Fruit fly (Drosophila melanogaster) whole organism, embryonic: ENCODE data around the gene CG14625.

Experiments
- Asciz ChIP-seq: fragments of 200-800 bp; sonication (Bioruptor generic); optimal IDR thresholded peaks from 2 replicates; lab custom pipeline; 2017; ENCODE audit warnings: missing biosample characterization, mild to moderate bottlenecking, missing genetic modification characterization, missing genetic modification reagents
- Atf-2 ChIP-seq: fragments of 200-800 bp; sonication (Bioruptor generic); optimal IDR thresholded peaks from 2 replicates; lab custom pipeline; 2016; ENCODE audit warnings: missing biosample characterization, missing genetic modification characterization
- Atf3 ChIP-seq: fragments of 200-800 bp; sonication (Bioruptor generic); optimal IDR thresholded peaks from 3 replicates; lab custom pipeline; 2016; ENCODE audit warnings: missing biosample characterization, missing genetic modification characterization
- BtbVII ChIP-seq: fragments of 200-800 bp; sonication (Bioruptor generic); optimal IDR thresholded peaks from 3 replicates; lab custom pipeline; 2017; ENCODE audit warnings: missing biosample characterization, mild to moderate bottlenecking, missing genetic modification characterization
- CG10462 ChIP-seq: fragments of 200-800 bp; sonication (Bioruptor generic); optimal IDR thresholded peaks from 2 replicates; lab custom pipeline; 2016; ENCODE audit warnings: missing biosample characterization, missing genetic modification characterization
- CG12155 ChIP-seq: fragments of 200-800 bp; sonication (Bioruptor generic); optimal IDR thresholded peaks from 3 replicates; lab custom pipeline; 2016; ENCODE audit warnings: missing biosample characterization, missing genetic modification characterization
- CG12299 ChIP-seq: fragments of 200-800 bp; sonication (Bioruptor generic); optimal IDR thresholded peaks from 2 replicates; lab custom pipeline; 2018; ENCODE audit warnings: missing biosample characterization, mild to moderate bottlenecking, missing genetic modification characterization
- CG14667 ChIP-seq: fragments of 200-800 bp; sonication (Bioruptor generic); IDR thresholded peaks from 2 replicates; pipeline ENCODE4 v1.3.6; 2022; ENCODE audit warnings: missing biosample characterization, missing genetic modification characterization
- CG15073 ChIP-seq: fragments of 200-800 bp; sonication (Bioruptor generic); optimal IDR thresholded peaks from 2 replicates; lab custom pipeline; 2016; ENCODE audit warnings: missing biosample characterization, missing genetic modification characterization
- CG1529 ChIP-seq: fragments of 200-800 bp; sonication (Bioruptor generic); optimal IDR thresholded peaks from 3 replicates; lab custom pipeline; 2018; ENCODE audit warnings: missing biosample characterization, missing genetic modification characterization
- CG1647 ChIP-seq: fragments of 200-800 bp; sonication (Bioruptor generic); optimal IDR thresholded peaks from 3 replicates; lab custom pipeline; 2016; ENCODE audit warnings: missing biosample characterization, missing genetic modification characterization
- CG17361 ChIP-seq: fragments of 200-800 bp; sonication (Bioruptor generic); IDR thresholded peaks from 3 replicates; pipeline ENCODE4 v1.3.6; 2022; ENCODE audit warnings: missing biosample characterization, missing genetic modification characterization
- CG17829 ChIP-seq: fragments of 200-800 bp; optimal IDR thresholded peaks from 2 replicates; lab custom pipeline; 2019; ENCODE audit warnings: missing biosample characterization, mild to moderate bottlenecking, missing genetic modification characterization, moderate library complexity
- CG18764 ChIP-seq: fragments of 200-800 bp; sonication (Bioruptor generic); optimal IDR thresholded peaks from 3 replicates; lab custom pipeline; 2016; ENCODE audit warnings: missing biosample characterization, missing genetic modification characterization
- CG2199 ChIP-seq: fragments of 200-800 bp; sonication (Bioruptor generic); IDR thresholded peaks from 3 replicates; pipeline ENCODE4 v1.3.6; 2022; ENCODE audit warnings: missing biosample characterization, missing genetic modification characterization
- CG30431 ChIP-seq: fragments of 200-800 bp; sonication (Bioruptor generic); optimal IDR thresholded peaks from 2 replicates; lab custom pipeline; 2017; ENCODE audit warnings: missing biosample characterization, missing genetic modification characterization
- CG31388 ChIP-seq: fragments of 200-800 bp; sonication (Bioruptor generic); optimal IDR thresholded peaks from 2 replicates; lab custom pipeline; 2016; ENCODE audit warnings: missing biosample characterization, missing genetic modification characterization
- CG31441 ChIP-seq: fragments of 200-800 bp; sonication (Bioruptor generic); IDR thresholded peaks from 2 replicates; pipeline ENCODE4 v1.3.6; 2022; ENCODE audit warnings: missing biosample characterization, missing genetic modification characterization
- CG3838 ChIP-seq: fragments of 200-800 bp; sonication (Bioruptor generic); optimal IDR thresholded peaks from 3 replicates; lab custom pipeline; 2016; ENCODE audit warnings: missing biosample characterization, missing genetic modification characterization
- CG6654 ChIP-seq: fragments of 200-800 bp; sonication (Bioruptor generic); optimal IDR thresholded peaks from 2 replicates; lab custom pipeline; 2017; ENCODE audit warnings: missing biosample characterization, mild to moderate bottlenecking, missing genetic modification characterization
- CG6854 ChIP-seq: fragments of 200-800 bp; sonication (Bioruptor generic); optimal IDR thresholded peaks from 3 replicates; lab custom pipeline; 2017; ENCODE audit warnings: missing biosample characterization, mild to moderate bottlenecking, missing genetic modification characterization
- CG7271 ChIP-seq: fragments of 200-800 bp; sonication (Bioruptor generic); optimal IDR thresholded peaks from 2 replicates; lab custom pipeline; 2018; ENCODE audit warnings: missing biosample characterization, mild to moderate bottlenecking, missing genetic modification characterization, moderate library complexity
- CG8290 ChIP-seq, 3 experiments: fragments of 200-800 bp; sonication (Bioruptor generic); optimal IDR thresholded peaks; 2 replicates each; lab custom pipeline; 2016 to 2019; ENCODE audit warnings: missing biosample characterization in 3 of 3, missing genetic modification characterization in 3 of 3, mild to moderate bottlenecking in 2 of 3, moderate library complexity in 1 of 3
- CG8765 ChIP-seq: fragments of 200-800 bp; sonication (Bioruptor generic); IDR thresholded peaks from 2 replicates; pipeline ENCODE4 v1.3.6; 2022; ENCODE audit warnings: missing biosample characterization, missing genetic modification characterization
- CG9797 ChIP-seq: fragments of 200-800 bp; sonication (Bioruptor generic); optimal IDR thresholded peaks from 3 replicates; lab custom pipeline; 2018; ENCODE audit warnings: missing biosample characterization, mild to moderate bottlenecking, missing genetic modification characterization
- Deaf1 ChIP-seq: fragments of 200-800 bp; optimal IDR thresholded peaks from 3 replicates; lab custom pipeline; 2019; ENCODE audit warnings: missing biosample characterization, mild to moderate bottlenecking, missing genetic modification characterization, moderate library complexity
- Doc2 ChIP-seq: fragments of 200-800 bp; sonication (Bioruptor generic); IDR thresholded peaks from 2 replicates; pipeline ENCODE4 v1.3.6; 2022; ENCODE audit warnings: missing biosample characterization, missing genetic modification characterization
- Fer3 ChIP-seq: fragments of 200-800 bp; sonication (Bioruptor generic); optimal IDR thresholded peaks from 2 replicates; lab custom pipeline; 2018; ENCODE audit warnings: missing biosample characterization, mild to moderate bottlenecking, missing genetic modification characterization, moderate library complexity
- Gsc ChIP-seq: fragments of 200-800 bp; sonication (Bioruptor generic); IDR thresholded peaks from 2 replicates; pipeline ENCODE4 v1.3.6; 2022; ENCODE audit warnings: missing biosample characterization, missing genetic modification characterization
- Gug ChIP-seq: fragments of 200-800 bp; sonication (Bioruptor generic); IDR thresholded peaks from 4 replicates; pipeline ENCODE4 v1.3.6; 2022; ENCODE audit warnings: missing biosample characterization, missing genetic modification characterization
- HLH3B ChIP-seq: fragments of 200-800 bp; sonication (Bioruptor generic); IDR thresholded peaks from 2 replicates; pipeline ENCODE4 v1.3.6; 2022; ENCODE audit warnings: missing biosample characterization, missing genetic modification characterization
- Hand ChIP-seq: fragments of 200-800 bp; sonication (Bioruptor generic); optimal IDR thresholded peaks from 2 replicates; lab custom pipeline; 2017; ENCODE audit warnings: mild to moderate bottlenecking, missing biosample characterization, missing genetic modification reagents, missing genetic modification characterization
- HmgD ChIP-seq: fragments of 200-800 bp; sonication (Bioruptor generic); optimal IDR thresholded peaks from 3 replicates; lab custom pipeline; 2016; ENCODE audit warnings: missing biosample characterization, missing genetic modification characterization
- Spps ChIP-seq: fragments of 200-800 bp; sonication (Bioruptor generic); optimal IDR thresholded peaks from 2 replicates; lab custom pipeline; 2018; ENCODE audit warnings: missing biosample characterization, mild to moderate bottlenecking, missing genetic modification characterization
- Trl ChIP-seq, 3 experiments: fragments of >200 bp in 2 of 3; fragments of 200-800 bp in 1 of 3; sonication (Bioruptor generic) in 1 of 3; optimal IDR thresholded peaks; 2 replicates in 1 of 3; 3 replicates in 2 of 3; lab custom pipeline; 2016 to 2017; ENCODE audit warnings: missing biosample characterization in 1 of 3, missing genetic modification characterization in 1 of 3
- Xrp1 ChIP-seq: fragments of 200-800 bp; sonication (Bioruptor generic); IDR thresholded peaks from 2 replicates; pipeline ENCODE4 v1.3.6; 2022; ENCODE audit warnings: missing biosample characterization, missing genetic modification characterization
- croc ChIP-seq: fragments of 200-800 bp; sonication (Bioruptor generic); conservative IDR thresholded peaks from 3 replicates; pipeline ENCODE4 v1.3.6; 2022; ENCODE audit warnings: missing biosample characterization, missing genetic modification characterization
- fd102C ChIP-seq: fragments of 200-800 bp; sonication (Bioruptor generic); optimal IDR thresholded peaks from 2 replicates; lab custom pipeline; 2018; ENCODE audit warnings: missing biosample characterization, mild to moderate bottlenecking, missing genetic modification characterization, moderate library complexity
- fd64A ChIP-seq: fragments of 200-800 bp; sonication (Bioruptor generic); optimal IDR thresholded peaks from 3 replicates; lab custom pipeline; 2018; ENCODE audit warnings: missing biosample characterization, mild to moderate bottlenecking, missing genetic modification characterization
- fd96Cb ChIP-seq: fragments of 200-800 bp; sonication (Bioruptor generic); optimal IDR thresholded peaks from 2 replicates; lab custom pipeline; 2018; ENCODE audit warnings: missing biosample characterization, mild to moderate bottlenecking, missing genetic modification characterization, moderate library complexity
- jumu ChIP-seq: fragments of 200-800 bp; sonication (Bioruptor generic); optimal IDR thresholded peaks from 3 replicates; lab custom pipeline; 2016; ENCODE audit warnings: missing biosample characterization, missing genetic modification characterization
- luna ChIP-seq: fragments of 200-800 bp; sonication (Bioruptor generic); optimal IDR thresholded peaks from 2 replicates; lab custom pipeline; 2016; ENCODE audit warnings: missing biosample characterization, missing genetic modification characterization
- mam ChIP-seq: fragments of 200-800 bp; sonication (Bioruptor generic); optimal IDR thresholded peaks from 3 replicates; lab custom pipeline; 2016; ENCODE audit warnings: missing biosample characterization, missing genetic modification characterization
- mirr ChIP-seq: fragments of 200-800 bp; sonication (Bioruptor generic); optimal IDR thresholded peaks from 3 replicates; lab custom pipeline; 2018; ENCODE audit warnings: missing biosample characterization, mild to moderate bottlenecking, missing genetic modification characterization
- pfk ChIP-seq: fragments of 200-800 bp; sonication (Bioruptor generic); optimal IDR thresholded peaks from 2 replicates; lab custom pipeline; 2018; ENCODE audit warnings: missing biosample characterization, mild to moderate bottlenecking, missing genetic modification characterization, moderate library complexity
- pum ChIP-seq: fragments of 200-800 bp; sonication (Bioruptor generic); optimal IDR thresholded peaks from 2 replicates; lab custom pipeline; 2016; ENCODE audit warnings: missing biosample characterization, missing genetic modification characterization
- rib ChIP-seq: fragments of 200-800 bp; sonication (Bioruptor generic); IDR thresholded peaks from 2 replicates; pipeline ENCODE4 v1.3.6; 2022; ENCODE audit warnings: missing biosample characterization, missing genetic modification characterization
- trh ChIP-seq: fragments of 200-800 bp; sonication (Bioruptor generic); optimal IDR thresholded peaks from 2 replicates; lab custom pipeline; 2016; ENCODE audit warnings: missing biosample characterization, missing genetic modification characterization
- ttk ChIP-seq: fragments of 200-800 bp; sonication (Bioruptor generic); IDR thresholded peaks from 2 replicates; pipeline ENCODE4 v2.1.2; 2022; ENCODE audit warnings: missing biosample characterization, missing genetic modification characterization

Gene CG14625

DNA sequence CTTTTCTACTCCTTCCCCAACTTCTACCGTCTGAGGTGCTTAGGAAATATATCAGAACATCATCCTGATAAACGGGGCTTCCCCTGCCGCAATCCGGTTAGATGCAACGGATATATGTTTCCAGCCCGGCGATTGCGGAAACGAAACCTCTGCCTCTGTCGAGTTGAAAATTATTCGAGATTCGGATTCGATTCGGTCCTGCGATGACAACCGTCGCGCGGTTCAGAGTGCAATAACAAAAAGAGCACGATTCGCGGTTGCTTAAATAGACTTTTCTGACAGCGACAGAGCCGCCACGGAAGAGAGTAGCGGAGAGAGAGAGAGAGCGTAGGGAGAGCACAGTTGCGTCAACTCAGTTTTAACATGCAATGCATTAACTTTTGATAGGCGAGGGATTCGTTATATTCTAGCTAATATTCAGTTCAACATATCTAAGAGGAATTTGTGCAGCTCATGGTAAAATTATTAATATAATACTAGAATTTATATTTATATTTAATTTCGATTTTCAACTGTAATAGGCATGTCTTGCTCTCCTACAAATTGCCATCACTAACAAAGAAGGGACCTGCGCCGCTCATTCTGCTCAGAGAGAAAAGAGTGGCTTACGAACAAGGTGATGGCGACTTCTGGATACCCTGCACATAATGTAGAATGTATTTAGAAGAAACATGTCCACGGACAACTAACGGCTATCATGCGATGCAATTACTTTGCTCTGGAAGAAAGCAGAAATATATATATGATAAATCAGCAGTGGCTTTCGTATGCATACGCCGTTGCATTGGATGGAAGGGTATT lies 35.7 kb downstream of the CG14625 start (continued):
- TF ChIP-seq CG7271 (tag; lab: Kevin White, UChicago) (peak; percentile 2), ttk (GFP tag; lab: Robert Waterston, UW) (peak; percentile 83), Asciz (GFP tag; lab: Kevin White, UChicago) (peak; percentile 68), CG10462 (GFP tag; lab: Kevin White, UChicago) (peak; percentile 9), Doc2 (0 out of 2 replicates have a peak, but pooled peaks have one; percentile 46), mam (peak; percentile 44), CG8765 (GFP tag; lab: Robert Waterston, UW) (peak; percentile 77), CG17829 (tag; lab: Kevin White, UChicago) (peak; percentile 89), trh (GFP tag; lab: Kevin White, UChicago) (peak; percentile 47), Spps (peak; percentile 62), croc (peak; percentile 68), Trl (optimal IDR thresholded peaks at IDR 0.05; lab: Kevin White, UChicago) (peak; percentile 92 to 97), Trl (GFP tag; optimal IDR thresholded peaks at IDR 0.05; lab: Kevin White, UChicago) (peak; percentile 42), CG14667 (GFP tag; lab: Robert Waterston, UW) (peak; percentile 73), HLH3B (GFP tag; lab: Robert Waterston, UW) (peak; percentile 82), Xrp1 (peak; percentile 90), CG12299 (tag; lab: Kevin White, UChicago) (peak; percentile 70), Hand (GFP tag; lab: Kevin White, UChicago) (peak; percentile 32), CG6654 (GFP tag; lab: Kevin White, UChicago) (peak; percentile 68), CG30431 (GFP tag; lab: Kevin White, UChicago) (peak; percentile 80), CG17361 (GFP tag; lab: Robert Waterston, UW) (peak; percentile 82), Gug (peak; percentile 77), CG15073 (GFP tag; lab: Kevin White, UChicago) (peak; percentile 7), CG1529 (peak; percentile 87), Deaf1 (tag; lab: Kevin White, UChicago) (peak; percentile 33), Fer3 (peak; percentile 71), pum (GFP tag; lab: Kevin White, UChicago) (peak; percentile 81), luna (GFP tag; lab: Kevin White, UChicago) (no peak), jumu (GFP tag; lab: Kevin White, UChicago) (peak; percentile 79), pfk (peak; percentile 94), CG8290 (GFP tag; optimal IDR thresholded peaks at IDR 0.05; lab: Kevin White, UChicago) (peak; percentile 13), CG8290 (tag; optimal IDR thresholded peaks at IDR 0.05; lab: Kevin White, UChicago) (peak in 1 of 2 experiments; percentile 90), fd64A (GFP tag; lab: Kevin White, UChicago) (peak; percentile 68), HmgD (no peak), rib (GFP tag; lab: Robert Waterston, UW) (no peak), CG1647 (peak; percentile 47), CG18764 (GFP tag; lab: Kevin White, UChicago) (peak; percentile 13), CG31388 (GFP tag; lab: Kevin White, UChicago) (no peak), CG31441 (GFP tag; lab: Robert Waterston, UW) (peak; percentile 88), BtbVII (peak; percentile 79), CG6854 (GFP tag; lab: Kevin White, UChicago) (peak; percentile 62), Gsc (GFP tag; lab: Robert Waterston, UW) (peak; percentile 51), Atf-2 (peak; percentile 67), CG2199 (GFP tag; lab: Robert Waterston, UW) (0 out of 3 replicates have a peak, but pooled peaks have one; percentile 61), CG12155 (GFP tag; lab: Kevin White, UChicago) (peak; percentile 50), Atf3 (GFP tag; lab: Kevin White, UChicago) (peak; percentile 97), CG3838 (GFP tag; lab: Kevin White, UChicago) (peak; percentile 56), fd102C (GFP tag; lab: Kevin White, UChicago) (peak; percentile 50), fd96Cb (tag; lab: Kevin White, UChicago) (peak; percentile 85), CG9797 (GFP tag; lab: Kevin White, UChicago) (no peak), mirr (GFP tag; lab: Kevin White, UChicago) (peak; percentile 36)
